Fruit fly (Drosophila melanogaster) whole organism, embryonic: ENCODE results near the gene SmydA-2.

ENCODE experiments used
- Bteb2 ChIP-seq: fragments of 200-800 bp; sonication (Bioruptor generic); optimal IDR thresholded peaks from 2 replicates; lab custom pipeline; 2016; ENCODE audit warnings: missing biosample characterization, missing genetic modification characterization
- CG10147 ChIP-seq: fragments of 200-800 bp; sonication (Bioruptor generic); optimal IDR thresholded peaks from 2 replicates; lab custom pipeline; 2019; ENCODE audit warnings: missing biosample characterization, mild to moderate bottlenecking, missing genetic modification characterization, moderate library complexity
- CG10274 ChIP-seq: fragments of 200-800 bp; sonication (Bioruptor generic); optimal IDR thresholded peaks from 3 replicates; lab custom pipeline; 2017; ENCODE audit warnings: missing biosample characterization, mild to moderate bottlenecking, missing genetic modification characterization
- CG10321 ChIP-seq: fragments of 200-800 bp; sonication (Bioruptor generic); IDR thresholded peaks from 2 replicates; pipeline ENCODE4 v1.3.6; 2022; ENCODE audit warnings: missing biosample characterization, missing genetic modification characterization
- CG10366 ChIP-seq: fragments of 200-800 bp; sonication (Bioruptor generic); IDR thresholded peaks from 2 replicates; pipeline ENCODE4 v1.3.6; 2022; ENCODE audit warnings: missing biosample characterization, missing genetic modification characterization
- CG11398 ChIP-seq: fragments of 200-800 bp; sonication (Bioruptor generic); optimal IDR thresholded peaks from 2 replicates; lab custom pipeline; 2016; ENCODE audit warnings: missing biosample characterization, missing genetic modification characterization
- CG12391 ChIP-seq: fragments of 200-800 bp; sonication (Bioruptor generic); optimal IDR thresholded peaks from 3 replicates; lab custom pipeline; 2018; ENCODE audit warnings: missing biosample characterization, mild to moderate bottlenecking, missing genetic modification characterization, moderate library complexity
- CG13775 ChIP-seq: fragments of 200-800 bp; sonication (Bioruptor generic); optimal IDR thresholded peaks from 3 replicates; lab custom pipeline; 2017; ENCODE audit warnings: missing biosample characterization, mild to moderate bottlenecking, missing genetic modification characterization
- CG14050 ChIP-seq: fragments of 200-800 bp; sonication (Bioruptor generic); IDR thresholded peaks from 3 replicates; pipeline ENCODE4 v1.3.6; 2022; ENCODE audit warnings: missing biosample characterization, missing genetic modification characterization
- CG1603 ChIP-seq: fragments of 200-800 bp; sonication (Bioruptor generic); optimal IDR thresholded peaks from 2 replicates; lab custom pipeline; 2019; ENCODE audit warnings: missing biosample characterization, mild to moderate bottlenecking, missing genetic modification characterization, moderate library complexity
- CG16779 ChIP-seq: fragments of 200-800 bp; sonication (Bioruptor generic); IDR thresholded peaks from 2 replicates; pipeline ENCODE4 v1.3.6; 2022; ENCODE audit warnings: missing biosample characterization, missing genetic modification characterization
- CG18262 ChIP-seq: fragments of 200-800 bp; optimal IDR thresholded peaks from 3 replicates; lab custom pipeline; 2019; ENCODE audit warnings: missing biosample characterization, mild to moderate bottlenecking, missing genetic modification characterization, moderate library complexity
- CG2116 ChIP-seq: fragments of 200-800 bp; sonication (Bioruptor generic); optimal IDR thresholded peaks from 3 replicates; lab custom pipeline; 2018; ENCODE audit warnings: missing biosample characterization, mild to moderate bottlenecking, missing genetic modification characterization
- CG2129 ChIP-seq: fragments of 200-800 bp; sonication (Bioruptor generic); IDR thresholded peaks from 2 replicates; pipeline ENCODE4 v1.3.6; 2022; ENCODE audit warnings: missing biosample characterization, missing genetic modification characterization; ENCODE audit not compliant: partially characterized antibody
- CG2202 ChIP-seq: fragments of 200-800 bp; sonication (Bioruptor generic); optimal IDR thresholded peaks from 2 replicates; lab custom pipeline; 2018; ENCODE audit warnings: missing biosample characterization, mild to moderate bottlenecking, missing genetic modification characterization
- CG32767 ChIP-seq: fragments of 200-800 bp; sonication (Bioruptor generic); IDR thresholded peaks from 2 replicates; pipeline ENCODE4 v1.3.6; 2022; ENCODE audit warnings: missing biosample characterization, missing genetic modification characterization
- CG3995 ChIP-seq: fragments of 200-800 bp; sonication (Bioruptor generic); optimal IDR thresholded peaks from 3 replicates; lab custom pipeline; 2016; ENCODE audit warnings: missing biosample characterization, missing genetic modification characterization
- CG5180 ChIP-seq: fragments of 200-800 bp; sonication (Bioruptor generic); optimal IDR thresholded peaks from 3 replicates; lab custom pipeline; 2017; ENCODE audit warnings: missing biosample characterization, missing genetic modification characterization, mild to moderate bottlenecking, moderate library complexity, missing genetic modification reagents
- CG6654 ChIP-seq: fragments of 200-800 bp; sonication (Bioruptor generic); optimal IDR thresholded peaks from 2 replicates; lab custom pipeline; 2017; ENCODE audit warnings: missing biosample characterization, mild to moderate bottlenecking, missing genetic modification characterization
- CG8089 ChIP-seq: fragments of 200-800 bp; sonication (Bioruptor generic); optimal IDR thresholded peaks from 3 replicates; lab custom pipeline; 2016; ENCODE audit warnings: missing biosample characterization, missing genetic modification characterization
- CG8290 ChIP-seq, 3 experiments: fragments of 200-800 bp; sonication (Bioruptor generic); optimal IDR thresholded peaks; 2 replicates each; lab custom pipeline; 2016 to 2019; ENCODE audit warnings: missing biosample characterization in 3 of 3, missing genetic modification characterization in 3 of 3, mild to moderate bottlenecking in 2 of 3, moderate library complexity in 1 of 3
- CG9609 ChIP-seq: fragments of 200-800 bp; sonication (Bioruptor generic); optimal IDR thresholded peaks from 3 replicates; lab custom pipeline; 2016; ENCODE audit warnings: missing biosample characterization, missing genetic modification characterization
- CG9932 ChIP-seq: fragments of 200-800 bp; sonication (Bioruptor generic); IDR thresholded peaks from 2 replicates; pipeline ENCODE4 v1.3.6; 2022; ENCODE audit warnings: missing biosample characterization, missing genetic modification characterization
- CTCF ChIP-seq: fragments of 200-800 bp; sonication (Bioruptor generic); optimal IDR thresholded peaks from 2 replicates; lab custom pipeline; 2017; ENCODE audit warnings: missing biosample characterization, mild to moderate bottlenecking, missing genetic modification characterization, moderate library complexity
- Deaf1 ChIP-seq: fragments of 200-800 bp; optimal IDR thresholded peaks from 3 replicates; lab custom pipeline; 2019; ENCODE audit warnings: missing biosample characterization, mild to moderate bottlenecking, missing genetic modification characterization, moderate library complexity
- E2f2 ChIP-seq: fragments of 200-800 bp; sonication (Bioruptor generic); IDR thresholded peaks from 2 replicates; pipeline ENCODE4 v1.3.6; 2022; ENCODE audit warnings: missing biosample characterization, missing genetic modification characterization
- Jarid2 ChIP-seq: fragments of 200-800 bp; sonication (Bioruptor generic); optimal IDR thresholded peaks from 3 replicates; lab custom pipeline; 2017; ENCODE audit warnings: mild to moderate bottlenecking, missing biosample characterization, missing genetic modification reagents, missing genetic modification characterization
- Side ChIP-seq: fragments of 200-800 bp; sonication (Bioruptor generic); optimal IDR thresholded peaks from 2 replicates; lab custom pipeline; 2016; ENCODE audit warnings: missing biosample characterization, missing genetic modification characterization
- Spps ChIP-seq: fragments of 200-800 bp; sonication (Bioruptor generic); optimal IDR thresholded peaks from 2 replicates; lab custom pipeline; 2018; ENCODE audit warnings: missing biosample characterization, mild to moderate bottlenecking, missing genetic modification characterization
- Usf ChIP-seq: fragments of 200-800 bp; sonication (Bioruptor generic); optimal IDR thresholded peaks from 2 replicates; lab custom pipeline; 2017; ENCODE audit warnings: missing genotype, missing biosample characterization, missing genetic modification characterization
- abd-A ChIP-seq: fragments of 200-800 bp; sonication (Bioruptor generic); optimal IDR thresholded peaks from 3 replicates; lab custom pipeline; 2019; ENCODE audit warnings: missing biosample characterization, mild to moderate bottlenecking, missing genetic modification characterization, moderate library complexity
- ase ChIP-seq: fragments of 200-800 bp; sonication (Bioruptor generic); IDR thresholded peaks from 3 replicates; pipeline ENCODE4 v1.3.6; 2022; ENCODE audit warnings: missing biosample characterization, missing genetic modification characterization
- br ChIP-seq: fragments of >200 bp; optimal IDR thresholded peaks from 2 replicates; lab custom pipeline; 2017
- cato ChIP-seq: fragments of 200-800 bp; sonication (Bioruptor generic); optimal IDR thresholded peaks from 2 replicates; lab custom pipeline; 2016; ENCODE audit warnings: missing biosample characterization, missing genetic modification characterization, borderline replicate concordance
- eve ChIP-seq, 2 experiments: fragments of >200 bp; optimal IDR thresholded peaks; 2 replicates each; lab custom pipeline; 2017; ENCODE audit warnings: missing biosample characterization in 2 of 2, missing genetic modification characterization in 2 of 2
- eyg ChIP-seq: fragments of 200-800 bp; sonication (Bioruptor generic); optimal IDR thresholded peaks from 3 replicates; lab custom pipeline; 2016; ENCODE audit warnings: missing biosample characterization, missing genetic modification characterization
- fru ChIP-seq: fragments of >200 bp; optimal IDR thresholded peaks from 2 replicates; lab custom pipeline; 2017
- gcm ChIP-seq: fragments of 200-800 bp; sonication (Bioruptor generic); optimal IDR thresholded peaks from 2 replicates; lab custom pipeline; 2019; ENCODE audit warnings: missing biosample characterization, mild to moderate bottlenecking, missing genetic modification characterization, moderate library complexity
- gcm2 ChIP-seq: fragments of 200-800 bp; sonication (Bioruptor generic); optimal IDR thresholded peaks from 2 replicates; lab custom pipeline; 2016; ENCODE audit warnings: missing biosample characterization, missing genetic modification characterization
- gem ChIP-seq: fragments of 200-800 bp; sonication (Bioruptor generic); optimal IDR thresholded peaks from 2 replicates; lab custom pipeline; 2019; ENCODE audit warnings: missing biosample characterization, mild to moderate bottlenecking, missing genetic modification characterization, moderate library complexity
- ham ChIP-seq: fragments of 200-800 bp; sonication (Bioruptor generic); IDR thresholded peaks from 2 replicates; pipeline ENCODE4 v1.3.6; 2022; ENCODE audit warnings: missing biosample characterization, missing genetic modification characterization
- hb ChIP-seq: fragments of 200-800 bp; sonication (Bioruptor generic); IDR thresholded peaks from 3 replicates; pipeline ENCODE4 v1.3.6; 2022; ENCODE audit warnings: missing biosample characterization, missing genetic modification characterization; ENCODE audit not compliant: partially characterized antibody
- lbe ChIP-seq: fragments of 200-800 bp; sonication (Bioruptor generic); optimal IDR thresholded peaks from 2 replicates; lab custom pipeline; 2016; ENCODE audit warnings: missing biosample characterization, mild to moderate bottlenecking, missing genetic modification characterization
- p53 ChIP-seq: fragments of 200-800 bp; sonication (Bioruptor generic); optimal IDR thresholded peaks from 2 replicates; lab custom pipeline; 2016; ENCODE audit warnings: missing biosample characterization, missing genetic modification characterization
- pnt ChIP-seq: fragments of 200-800 bp; sonication (Bioruptor generic); optimal IDR thresholded peaks from 3 replicates; lab custom pipeline; 2016; ENCODE audit warnings: missing biosample characterization, missing genetic modification characterization
- pzg ChIP-seq: fragments of 200-800 bp; sonication (Bioruptor generic); optimal IDR thresholded peaks from 3 replicates; lab custom pipeline; 2018; ENCODE audit warnings: missing biosample characterization, mild to moderate bottlenecking, missing genetic modification characterization, moderate library complexity
- slou ChIP-seq: fragments of 200-800 bp; sonication (Bioruptor generic); optimal IDR thresholded peaks from 3 replicates; lab custom pipeline; 2016; ENCODE audit warnings: missing biosample characterization, missing genetic modification characterization
- sug ChIP-seq: fragments of 200-800 bp; optimal IDR thresholded peaks from 2 replicates; lab custom pipeline; 2019; ENCODE audit warnings: missing biosample characterization, mild to moderate bottlenecking, missing genetic modification characterization, moderate library complexity
- tna ChIP-seq: fragments of 200-800 bp; sonication (Bioruptor generic); IDR thresholded peaks from 2 replicates; pipeline ENCODE4 v1.3.6; 2022; ENCODE audit warnings: missing biosample characterization, missing genetic modification characterization; ENCODE audit not compliant: partially characterized antibody
- twi ChIP-seq: fragments of 200-800 bp; optimal IDR thresholded peaks from 2 replicates; lab custom pipeline; 2019; ENCODE audit warnings: missing biosample characterization, mild to moderate bottlenecking, missing genetic modification characterization, moderate library complexity
- zf30C ChIP-seq: fragments of 200-800 bp; sonication (Bioruptor generic); optimal IDR thresholded peaks from 3 replicates; lab custom pipeline; 2018; ENCODE audit warnings: missing biosample characterization, mild to moderate bottlenecking, missing genetic modification characterization

SmydA-2 gene

dm6 chr3L:19041665-19042385 is 38.8 kb upstream of the SmydA-2 start (continued):
- no peak for TF ChIP-seq p53 (GFP tag; lab: Kevin White, UChicago)
- no peak for TF ChIP-seq eyg
- no peak for TF ChIP-seq sug (tag; lab: Kevin White, UChicago)
- no peak for TF ChIP-seq CG32767 (GFP tag; lab: Robert Waterston, UW)
- TF ChIP-seq ase = no peak
- peak; percentile 66 for TF ChIP-seq gem (tag; lab: Kevin White, UChicago)
- TF ChIP-seq eve (GFP tag; optimal IDR thresholded peaks at IDR 0.05; lab: Kevin White, UChicago) = peak in 1 of 2 experiments; percentile 74
- TF ChIP-seq CG10366 = no peak
- no peak for TF ChIP-seq CG3995 (GFP tag; lab: Kevin White, UChicago)
- TF ChIP-seq CG13775 (GFP tag; lab: Kevin White, UChicago) = no peak
- TF ChIP-seq CG14050 (GFP tag; lab: Robert Waterston, UW) = no peak
- TF ChIP-seq CG9932 = no peak
- TF ChIP-seq CTCF (GFP tag; lab: Kevin White, UChicago) = peak; percentile 17
- no peak for TF ChIP-seq CG10274 (GFP tag; lab: Kevin White, UChicago)
- TF ChIP-seq pzg (GFP tag; lab: Kevin White, UChicago) = no peak
- TF ChIP-seq pnt = no peak
- TF ChIP-seq Usf (GFP tag; lab: Kevin White, UChicago) = no peak
- peak; percentile 38 for TF ChIP-seq lbe (GFP tag; lab: Kevin White, UChicago)
- TF ChIP-seq CG10321 (GFP tag; lab: Robert Waterston, UW) = no peak
- TF ChIP-seq CG5180 (GFP tag; lab: Kevin White, UChicago) = peak; percentile 75
- TF ChIP-seq CG11398 = no peak
- TF ChIP-seq CG2116 (GFP tag; lab: Kevin White, UChicago) = no peak
- peak; percentile 32 for TF ChIP-seq CG12391 (tag; lab: Kevin White, UChicago)
- no peak for TF ChIP-seq CG1603 (tag; lab: Kevin White, UChicago)
- no peak for TF ChIP-seq Bteb2 (GFP tag; lab: Kevin White, UChicago)
- TF ChIP-seq Jarid2 = no peak
- no peak for TF ChIP-seq br
- peak; percentile 62 for TF ChIP-seq CG18262 (tag; lab: Kevin White, UChicago)
- no peak for TF ChIP-seq slou (GFP tag; lab: Kevin White, UChicago)
- TF ChIP-seq twi = no peak
- TF ChIP-seq CG2129 (GFP tag; lab: Robert Waterston, UW) = no peak
- no peak for TF ChIP-seq gcm
- no peak for TF ChIP-seq CG2202
- peak; percentile 5 for TF ChIP-seq Side (GFP tag; lab: Kevin White, UChicago)
- no peak for TF ChIP-seq hb (GFP tag; lab: Robert Waterston, UW)
- no peak for TF ChIP-seq CG6654 (GFP tag; lab: Kevin White, UChicago)
- no peak for TF ChIP-seq E2f2 (GFP tag; lab: Robert Waterston, UW)
- TF ChIP-seq abd-A (tag; lab: Kevin White, UChicago) = no peak
- TF ChIP-seq CG10147 (GFP tag; lab: Kevin White, UChicago) = no peak
- 0 out of 2 replicates have a peak, but pooled peaks have one; percentile 8 for TF ChIP-seq CG16779
- TF ChIP-seq zf30C = no peak
- no peak for TF ChIP-seq CG8290 (GFP tag; optimal IDR thresholded peaks at IDR 0.05; lab: Kevin White, UChicago)
- TF ChIP-seq CG8290 (tag; optimal IDR thresholded peaks at IDR 0.05; lab: Kevin White, UChicago) = no peak
- TF ChIP-seq Deaf1 (tag; lab: Kevin White, UChicago) = no peak
- TF ChIP-seq gcm2 (GFP tag; lab: Kevin White, UChicago) = no peak
- TF ChIP-seq ham (GFP tag; lab: Robert Waterston, UW) = no peak
- TF ChIP-seq CG9609 = no peak
- no peak for TF ChIP-seq cato
- TF ChIP-seq CG8089 (GFP tag; lab: Kevin White, UChicago) = no peak
- no peak for TF ChIP-seq Spps (tag; lab: Kevin White, UChicago)
- TF ChIP-seq fru = no peak
- TF ChIP-seq tna (GFP tag; lab: Robert Waterston, UW) = no peak
